Worm (Caenorhabditis elegans) whole organism, mixed stage, embryonic: ENCODE data around the gene txt-3.

Experiments used
- bed-3 ChIP-seq: fragments of 200-800 bp; sonication (Bioruptor generic); optimal IDR thresholded peaks from 3 replicates; lab custom pipeline; 2018; ENCODE audit warnings: mild to moderate bottlenecking, missing genetic modification characterization, moderate library complexity, missing compliant biosample characterization
- ces-1 ChIP-seq: fragments of 150-350 bp; optimal IDR thresholded peaks from 2 replicates; lab custom pipeline; 2014; ENCODE audit warnings: missing biosample characterization, missing genetic modification reagents, missing genetic modification characterization
- elt-1 ChIP-seq: sonication (generic microtip); optimal IDR thresholded peaks from 2 replicates; lab custom pipeline; 2017; ENCODE audit warnings: missing genetic modification characterization, mild to moderate bottlenecking, missing compliant biosample characterization, antibody characterized with exemption, moderate library complexity, borderline replicate concordance; ENCODE audit not compliant: insufficient read depth
- lin-13 ChIP-seq: fragments of 150-350 bp; optimal IDR thresholded peaks from 2 replicates; lab custom pipeline; 2014; ENCODE audit warnings: missing biosample characterization, missing genetic modification characterization
- lin-32 ChIP-seq: fragments of 200-800 bp; sonication (Bioruptor generic); optimal IDR thresholded peaks from 2 replicates; lab custom pipeline; 2018; ENCODE audit warnings: mild to moderate bottlenecking, missing genetic modification characterization, missing compliant biosample characterization
- lsy-2 ChIP-seq: fragments of 150-350 bp; optimal IDR thresholded peaks from 2 replicates; lab custom pipeline; 2014; ENCODE audit warnings: missing biosample characterization, missing genetic modification characterization
- nhr-28 ChIP-seq: fragments of 150-350 bp; optimal IDR thresholded peaks from 2 replicates; lab custom pipeline; 2014; ENCODE audit warnings: missing biosample characterization, missing genetic modification characterization
- pha-4 ChIP-seq: fragments of 150-350 bp; optimal IDR thresholded peaks from 2 replicates; lab custom pipeline; 2018; ENCODE audit warnings: missing biosample characterization, missing genetic modification reagents, missing genetic modification characterization
- unc-62 ChIP-seq: fragments of 150-350 bp; optimal IDR thresholded peaks from 2 replicates; lab custom pipeline; 2014; ENCODE audit warnings: missing biosample characterization, missing genetic modification reagents, missing genetic modification characterization
- ztf-11 ChIP-seq: fragments of 150-350 bp; optimal IDR thresholded peaks from 2 replicates; lab custom pipeline; 2014; ENCODE audit warnings: missing biosample characterization, missing genetic modification characterization

DNA sequence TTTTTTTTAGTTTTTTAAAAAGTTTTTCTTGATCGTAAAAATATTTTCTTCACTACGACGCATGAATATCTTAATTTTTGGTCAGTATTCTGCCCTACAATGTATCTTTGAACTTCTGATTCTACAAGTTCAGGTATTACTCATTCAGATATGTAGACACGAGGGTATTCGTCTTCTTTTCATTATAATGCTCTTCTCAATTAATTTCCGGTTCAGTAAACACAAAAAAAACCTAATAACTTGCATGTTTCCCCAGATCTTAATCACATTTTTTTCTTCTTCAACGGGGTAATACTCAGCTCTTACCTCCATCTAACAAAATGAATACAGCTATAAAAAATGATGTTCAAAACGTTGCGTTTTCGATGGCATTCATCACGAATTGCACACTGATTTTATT, 28.3 kb downstream of the txt-3 start, which contains the start of gene str-162:
- TF ChIP-seq nhr-28 (tag; lab: Kevin White, UChicago): no peak
- no peak for TF ChIP-seq pha-4 (tag; lab: Kevin White, UChicago)
- TF ChIP-seq ztf-11 (tag; lab: Kevin White, UChicago): no peak
- no peak for TF ChIP-seq unc-62 (GFP tag; lab: Kevin White, UChicago)
- TF ChIP-seq bed-3: no peak
- no peak for TF ChIP-seq lin-32 (GFP tag; lab: Kevin White, UChicago)
- no peak for TF ChIP-seq ces-1 (GFP tag; lab: Kevin White, UChicago)
- no peak for TF ChIP-seq lsy-2 (tag; lab: Kevin White, UChicago)
- no peak for TF ChIP-seq lin-13 (tag; lab: Kevin White, UChicago)
- TF ChIP-seq elt-1: no peak
